Worm (Caenorhabditis elegans): ENCODE data around the gene gck-1.

gck-1 gene

DNA sequence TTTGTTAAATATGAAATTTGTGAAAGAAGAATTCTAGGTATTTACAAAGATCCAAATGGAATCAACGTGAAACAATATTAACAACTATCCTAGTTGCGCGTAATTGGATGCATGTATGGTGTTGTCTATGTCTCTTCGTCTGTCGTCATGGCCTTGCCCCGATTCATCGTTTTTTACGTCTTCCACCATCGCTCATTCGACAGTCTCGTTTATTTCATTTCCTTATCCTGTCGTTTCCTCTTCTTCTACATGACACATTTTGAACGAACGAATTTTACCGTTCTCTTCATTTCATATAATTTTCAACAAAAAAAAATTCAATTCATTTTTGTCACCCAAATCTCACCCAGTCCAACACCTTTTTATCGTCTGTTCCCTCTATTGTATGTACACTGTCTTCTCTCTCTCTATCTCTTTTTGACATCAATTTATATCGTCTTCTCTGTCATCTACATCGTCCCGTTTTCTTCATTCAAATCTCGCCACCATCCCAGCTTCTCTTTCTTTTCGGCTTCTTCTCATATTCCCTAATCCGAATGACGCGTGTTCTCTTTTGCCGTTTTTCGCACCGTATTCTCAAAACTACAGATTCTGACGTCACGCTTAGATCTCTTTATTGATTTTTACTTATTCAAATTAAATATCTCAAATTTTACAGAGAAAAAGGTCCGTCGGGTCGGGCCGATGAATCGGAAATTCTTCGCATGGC, 8.9 kb downstream of the gck-1 start, which contains the start of gene ttc-17:
TSS of gene ttc-17 (plus strand) at position 659 of the 709 bp plus-strand sequence.
- peak; percentile 65 for TF ChIP-seq nhr-25 (tag; optimal IDR thresholded peaks at IDR 0.05)
- no peak for TF ChIP-seq nhr-77 (tag; optimal IDR thresholded peaks at IDR 0.05)
- TF ChIP-seq nhr-28 (tag; optimal IDR thresholded peaks at IDR 0.05) = no peak

DNA sequence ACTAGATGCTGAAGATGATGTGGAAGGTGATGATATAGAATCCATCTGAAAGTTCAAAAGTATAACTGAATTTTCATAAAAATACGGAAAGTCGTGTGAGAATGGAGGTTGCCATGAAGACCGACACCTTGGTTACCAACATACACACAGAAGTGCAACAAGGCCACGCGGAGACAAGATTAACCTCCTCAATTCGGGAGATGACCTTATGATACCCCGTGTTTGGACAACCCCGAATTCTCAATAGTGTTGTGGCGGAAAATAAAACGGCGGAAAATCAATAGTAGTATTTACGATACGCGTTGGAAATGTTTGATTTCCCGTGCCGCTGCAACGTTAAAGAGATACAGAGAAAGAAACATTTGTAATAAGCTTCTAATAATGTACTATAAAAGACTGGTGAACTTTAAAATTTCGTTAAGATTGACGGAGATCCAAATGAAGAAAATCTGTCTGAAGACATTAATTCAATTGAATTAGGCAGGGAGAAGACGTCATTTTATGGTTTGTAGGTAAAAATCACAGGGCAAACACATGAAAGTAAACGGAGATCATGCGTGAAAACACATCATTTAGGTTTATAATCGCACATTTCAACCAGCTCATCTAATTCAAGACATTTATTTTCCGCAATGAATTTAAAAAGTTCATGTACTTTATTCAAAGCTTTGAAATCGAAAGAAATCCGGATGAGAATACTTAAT, 16.6 kb downstream of the gck-1 start, which contains the start of gene nhr-44:
TSS of gene nhr-44 (minus strand) at position 51 of the 704 bp plus-strand sequence.
- TF ChIP-seq fos-1 (tag; optimal IDR thresholded peaks at IDR 0.05) = no peak
- TF ChIP-seq ama-1 (optimal IDR thresholded peaks at IDR 0.05) = no peak
- TF ChIP-seq daf-12 (tag; optimal IDR thresholded peaks at IDR 0.05) = no peak
- TF ChIP-seq mdl-1 (tag; optimal IDR thresholded peaks at IDR 0.05) = no peak
- TF ChIP-seq ceh-82 (tag; optimal IDR thresholded peaks at IDR 0.05) = no peak
- TF ChIP-seq nhr-25 (tag; optimal IDR thresholded peaks at IDR 0.05) = peak; percentile 78
- TF ChIP-seq pha-4 (tag; optimal IDR thresholded peaks at IDR 0.05) = peak; percentile 46
- no peak for TF ChIP-seq fkh-2 (tag; optimal IDR thresholded peaks at IDR 0.05)

DNA sequence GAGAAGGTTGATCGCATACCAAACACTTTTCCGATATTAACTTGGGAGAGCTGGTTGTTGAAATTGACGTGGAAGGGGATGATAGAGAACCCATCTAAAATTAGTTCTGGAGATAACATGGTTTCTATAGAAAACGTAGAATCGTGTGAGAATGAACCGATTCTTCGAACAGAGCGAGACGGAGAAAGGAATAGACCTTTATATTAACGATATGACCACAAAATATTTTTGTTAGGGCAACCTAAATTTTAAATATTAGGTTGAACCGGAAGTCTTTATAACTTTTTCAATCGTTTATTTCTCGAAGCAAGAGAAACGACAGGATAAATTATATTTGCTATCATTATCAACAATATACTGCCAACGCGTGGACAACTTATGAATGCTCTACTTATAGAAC, 18.5 kb downstream of the gck-1 start, which contains the start of gene nhr-219:
TSS of gene nhr-219 (minus strand) at position 101 of the 400 bp plus-strand sequence.
- TF ChIP-seq nhr-28 (tag; optimal IDR thresholded peaks at IDR 0.05) = no peak
- TF ChIP-seq egl-5 (tag; optimal IDR thresholded peaks at IDR 0.05) = no peak
- TF ChIP-seq ZK546.5 (tag; optimal IDR thresholded peaks at IDR 0.05) = no peak
- TF ChIP-seq nhr-76 (tag; optimal IDR thresholded peaks at IDR 0.05) = no peak
- no peak for TF ChIP-seq fkh-10 (GFP tag; optimal IDR thresholded peaks at IDR 0.05)
- TF ChIP-seq ztf-11 (tag; optimal IDR thresholded peaks at IDR 0.05) = no peak
- no peak for TF ChIP-seq eor-1 (tag; optimal IDR thresholded peaks at IDR 0.05)
- no peak for TF ChIP-seq lin-39 (tag; optimal IDR thresholded peaks at IDR 0.05)
- no peak for TF ChIP-seq hmg-11 (tag; optimal IDR thresholded peaks at IDR 0.05)
- no peak for TF ChIP-seq lin-15B (tag; optimal IDR thresholded peaks at IDR 0.05)

DNA sequence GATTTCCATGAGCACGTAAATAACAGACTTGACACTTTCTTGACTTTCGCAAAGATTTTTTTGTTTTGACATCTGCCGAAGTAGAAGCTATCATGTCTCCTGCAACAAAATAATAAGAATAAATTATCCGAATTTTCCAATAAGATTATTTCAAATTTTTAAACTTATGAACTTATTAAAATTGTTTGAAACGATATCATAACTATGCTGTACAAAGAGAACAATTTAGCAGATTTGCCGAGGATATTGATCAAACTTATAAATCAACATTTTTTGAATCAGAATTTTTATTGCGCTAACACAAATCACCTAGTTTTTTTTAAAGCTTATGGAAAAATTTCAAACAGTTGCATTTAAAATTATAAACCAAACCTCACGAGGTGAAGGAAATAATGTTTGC, 24.7 kb downstream of the gck-1 start, which contains the start of gene nhr-195:
TSS of gene nhr-195 (minus strand) at position 101 of the 400 bp plus-strand sequence.
- TF ChIP-seq nhr-23 (tag; optimal IDR thresholded peaks at IDR 0.05) = no peak
- no peak for TF ChIP-seq nhr-67 (tag; optimal IDR thresholded peaks at IDR 0.05)
- TF ChIP-seq pha-4 (tag; optimal IDR thresholded peaks at IDR 0.05) = no peak
- no peak for TF ChIP-seq ceh-28 (tag; optimal IDR thresholded peaks at IDR 0.05)
- TF ChIP-seq lin-15B (tag; optimal IDR thresholded peaks at IDR 0.05) = no peak
- TF ChIP-seq fos-1 (tag; optimal IDR thresholded peaks at IDR 0.05) = no peak
- TF ChIP-seq nhr-43 (tag; optimal IDR thresholded peaks at IDR 0.05; ENCODE audit: poor library complexity, severe bottlenecking) = no peak

DNA sequence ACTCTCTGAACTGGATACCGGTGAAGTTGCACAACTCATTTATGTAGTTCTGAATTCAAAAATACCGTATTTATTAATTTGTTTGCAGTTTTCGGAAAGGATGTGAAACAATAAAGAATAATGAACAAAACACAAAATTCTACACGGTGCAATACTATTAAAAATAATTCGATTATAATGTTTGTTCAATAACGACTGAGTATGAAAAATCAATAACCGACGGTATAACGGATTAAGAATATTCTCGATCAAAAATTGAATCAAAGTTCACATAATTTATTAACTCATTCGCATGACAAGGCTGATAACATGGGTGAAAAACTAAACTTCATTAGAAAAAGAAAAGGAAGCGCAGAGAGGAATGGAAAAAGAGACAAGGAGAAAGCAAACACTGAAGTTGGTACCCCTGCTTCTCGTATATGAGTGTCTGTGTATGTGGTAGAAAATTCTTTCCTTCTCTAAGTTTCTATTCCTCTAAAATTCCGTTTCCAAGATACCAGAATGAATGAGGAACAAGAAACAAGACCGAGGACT, 27.4 kb downstream of the gck-1 start, which contains the start of gene nhr-143:
TSS of gene nhr-143 (minus strand) at position 51 of the 534 bp plus-strand sequence.
- TF ChIP-seq pqm-1 (tag; optimal IDR thresholded peaks at IDR 0.05) (peak; percentile 56), tbx-2 (tag; optimal IDR thresholded peaks at IDR 0.05) (no peak), ZK546.5 (tag; optimal IDR thresholded peaks at IDR 0.05) (no peak), ceh-82 (tag; optimal IDR thresholded peaks at IDR 0.05) (no peak), R02D3.7 (tag; optimal IDR thresholded peaks at IDR 0.05) (no peak), nhr-76 (tag; optimal IDR thresholded peaks at IDR 0.05) (no peak), nfya-1 (tag; optimal IDR thresholded peaks at IDR 0.05; ENCODE audit: insufficient read depth) (no peak), nhr-12 (tag; optimal IDR thresholded peaks at IDR 0.05) (no peak), elt-2 (tag; optimal IDR thresholded peaks at IDR 0.05) (peak; percentile 55), ztf-11 (tag; optimal IDR thresholded peaks at IDR 0.05) (no peak), ztf-4 (tag; optimal IDR thresholded peaks at IDR 0.05) (no peak), nhr-23 (tag; optimal IDR thresholded peaks at IDR 0.05) (no peak), mdl-1 (tag; optimal IDR thresholded peaks at IDR 0.05) (no peak), lin-15B (tag; optimal IDR thresholded peaks at IDR 0.05) (no peak), pha-4 (tag; optimal IDR thresholded peaks at IDR 0.05) (peak; percentile 20), elt-3 (tag; optimal IDR thresholded peaks at IDR 0.05) (no peak), eor-1 (tag; optimal IDR thresholded peaks at IDR 0.05) (no peak), fkh-10 (GFP tag; optimal IDR thresholded peaks at IDR 0.05) (no peak), nhr-25 (tag; optimal IDR thresholded peaks at IDR 0.05) (peak; percentile 31), unc-39 (tag; optimal IDR thresholded peaks at IDR 0.05) (no peak), aly-2 (tag; optimal IDR thresholded peaks at IDR 0.05) (no peak), fos-1 (tag; optimal IDR thresholded peaks at IDR 0.05) (no peak), mml-1 (tag; optimal IDR thresholded peaks at IDR 0.05) (no peak), hmg-11 (tag; optimal IDR thresholded peaks at IDR 0.05) (no peak), ceh-28 (tag; optimal IDR thresholded peaks at IDR 0.05) (peak; percentile 11), elt-1 (tag; optimal IDR thresholded peaks at IDR 0.05) (no peak), jun-1 (tag; optimal IDR thresholded peaks at IDR 0.05) (no peak)
